Worm (Caenorhabditis elegans): ENCODE results near the gene Y43F8B.1.

Y43F8B.1 gene

ce11 chrV:19522551-19523137, 23.4 kb downstream of the Y43F8B.1 start (continued):
- peak; percentile 32 for TF ChIP-seq ceh-6 (GFP tag; optimal IDR thresholded peaks at IDR 0.05)
- TF ChIP-seq ceh-9 (tag; optimal IDR thresholded peaks at IDR 0.05): no peak
- TF ChIP-seq gmeb-2 (tag; optimal IDR thresholded peaks at IDR 0.05): peak; percentile 29
- TF ChIP-seq Y22D7AL.16 (tag; optimal IDR thresholded peaks at IDR 0.05): peak; percentile 17
- no peak for TF ChIP-seq lim-6 (tag; optimal IDR thresholded peaks at IDR 0.05)
- no peak for TF ChIP-seq mec-3 (tag; optimal IDR thresholded peaks at IDR 0.05; ENCODE audit: borderline replicate concordance)
- peak; percentile 90 for TF ChIP-seq ref-2 (tag; optimal IDR thresholded peaks at IDR 0.05)
- TF ChIP-seq elt-4 (tag; optimal IDR thresholded peaks at IDR 0.05): no peak
- peak; percentile 100 for TF ChIP-seq unc-55 (GFP tag; optimal IDR thresholded peaks at IDR 0.05)
- TF ChIP-seq ceh-30 (tag; optimal IDR thresholded peaks at IDR 0.05): peak; percentile 52
- peak; percentile 70 for TF ChIP-seq ztf-16 (tag; optimal IDR thresholded peaks at IDR 0.05)
- TF ChIP-seq pha-2 (tag; optimal IDR thresholded peaks at IDR 0.05): peak; percentile 90
- peak; percentile 91 for TF ChIP-seq pros-1 (tag; optimal IDR thresholded peaks at IDR 0.05)
- TF ChIP-seq ceh-14 (tag; optimal IDR thresholded peaks at IDR 0.05): peak; percentile 58
- TF ChIP-seq fax-1 (tag; optimal IDR thresholded peaks at IDR 0.05): no peak
- TF ChIP-seq C38D4.7 (GFP tag; optimal IDR thresholded peaks at IDR 0.05): peak; percentile 60
- peak; percentile 54 for TF ChIP-seq che-1 (tag; optimal IDR thresholded peaks at IDR 0.05)
- TF ChIP-seq unc-3 (GFP tag; conservative IDR thresholded peaks at IDR 0.05): 0 out of 2 replicates have a peak, but pooled peaks have one; percentile 47
- TF ChIP-seq unc-3 (tag; optimal IDR thresholded peaks at IDR 0.05): peak; percentile 62
- TF ChIP-seq pat-9 (tag; optimal IDR thresholded peaks at IDR 0.05): peak; percentile 48

- TF ChIP-seq ceh-6 (GFP tag; optimal IDR thresholded peaks at IDR 0.05) (peak; percentile 11), lim-6 (tag; optimal IDR thresholded peaks at IDR 0.05) (no peak), elt-2 (tag; optimal IDR thresholded peaks at IDR 0.05) (peak; percentile 22)
These were observed 24.4 kb downstream of the Y43F8B.1 start for ce11 chrV:19521351-19522278.

ce11 chrV:19520597-19521322, 25.2 kb downstream of the Y43F8B.1 start:
- TF ChIP-seq unc-55 (GFP tag; optimal IDR thresholded peaks at IDR 0.05): no peak
- TF ChIP-seq ama-1 (optimal IDR thresholded peaks at IDR 0.05): peak; percentile 39

ce11 chrV:19520130-19520529, 25.9 kb downstream of the Y43F8B.1 start:
- TF ChIP-seq unc-55 (GFP tag; optimal IDR thresholded peaks at IDR 0.05) (no peak), elt-4 (tag; optimal IDR thresholded peaks at IDR 0.05) (no peak), lim-6 (tag; optimal IDR thresholded peaks at IDR 0.05) (no peak), ceh-19 (GFP tag; optimal IDR thresholded peaks at IDR 0.05) (no peak), gmeb-2 (tag; optimal IDR thresholded peaks at IDR 0.05) (no peak), ahr-1 (tag; optimal IDR thresholded peaks at IDR 0.05) (no peak), ref-2 (tag; optimal IDR thresholded peaks at IDR 0.05) (no peak), pat-9 (tag; optimal IDR thresholded peaks at IDR 0.05) (no peak), elt-2 (tag; optimal IDR thresholded peaks at IDR 0.05) (no peak), madf-2 (tag; optimal IDR thresholded peaks at IDR 0.05) (no peak)

ce11 chrV:19519511-19519934, 26.5 kb downstream of the Y43F8B.1 start:
- TF ChIP-seq zip-5 (tag; optimal IDR thresholded peaks at IDR 0.05) (no peak), tbx-2 (tag; optimal IDR thresholded peaks at IDR 0.05) (no peak), Y22D7AL.16 (tag; optimal IDR thresholded peaks at IDR 0.05) (no peak), pros-1 (tag; optimal IDR thresholded peaks at IDR 0.05) (no peak), ceh-34 (tag; optimal IDR thresholded peaks at IDR 0.05) (no peak), ceh-18 (tag; optimal IDR thresholded peaks at IDR 0.05) (no peak), lim-6 (tag; optimal IDR thresholded peaks at IDR 0.05) (no peak), hlh-30 (tag; optimal IDR thresholded peaks at IDR 0.05; ENCODE audit: insufficient read depth) (no peak), elt-4 (tag; optimal IDR thresholded peaks at IDR 0.05) (no peak), K02D7.2 (tag; optimal IDR thresholded peaks at IDR 0.05) (no peak), ttx-3 (tag; optimal IDR thresholded peaks at IDR 0.05) (no peak)

Measured in whole organism, late embryonic.